Fruit fly (Drosophila melanogaster): ENCODE measurements around the gene DCX-EMAP.

The DCX-EMAP gene

dm6 chr3L:14956288-14957032, 52.9 kb downstream of the DCX-EMAP start (continued):
- TF ChIP-seq vvl (GFP tag; IDR thresholded peaks at IDR 0.05) (no peak), sc (optimal IDR thresholded peaks at IDR 0.05) (no peak), sc (GFP tag; optimal IDR thresholded peaks at IDR 0.05) (peak; percentile 57), CG7271 (tag; optimal IDR thresholded peaks at IDR 0.05) (peak; percentile 92)

- TF ChIP-seq grn (GFP tag; optimal IDR thresholded peaks at IDR 0.05) (peak; percentile 75), CG11723 (GFP tag; optimal IDR thresholded peaks at IDR 0.05) (no peak), D (optimal IDR thresholded peaks at IDR 0.05) (peak; percentile 23), D (GFP tag; optimal IDR thresholded peaks at IDR 0.05) (no peak), Hmx (GFP tag; optimal IDR thresholded peaks at IDR 0.05) (no peak), Ets65A (GFP tag) (peak; percentile 18), pho (GFP tag; optimal IDR thresholded peaks at IDR 0.05) (no peak), CG15479 (GFP tag; optimal IDR thresholded peaks at IDR 0.05) (peak; percentile 94), CG34224 (GFP tag; IDR thresholded peaks at IDR 0.05; ENCODE audit: partially characterized antibody) (no peak), Ada2b (GFP tag; IDR thresholded peaks at IDR 0.05) (no peak), vnd (GFP tag; IDR thresholded peaks at IDR 0.05; ENCODE audit: partially characterized antibody) (no peak)
These were observed 53.4 kb downstream of the DCX-EMAP start for dm6 chr3L:14957033-14957328.

- TF ChIP-seq tll (GFP tag; optimal IDR thresholded peaks at IDR 0.05) (peak in 1 of 2 experiments; percentile 71), Xrp1 (GFP tag; IDR thresholded peaks at IDR 0.05) (peak; percentile 33; the same call in 1 of the 2 replicates), twi (tag; optimal IDR thresholded peaks at IDR 0.05) (peak; percentile 67), odd (GFP tag; optimal IDR thresholded peaks at IDR 0.05) (peak; percentile 44), grn (GFP tag; optimal IDR thresholded peaks at IDR 0.05) (peak; percentile 28), danr (GFP tag; IDR thresholded peaks at IDR 0.05) (no peak), en (GFP tag; optimal IDR thresholded peaks at IDR 0.05) (no peak), pros (GFP tag; optimal IDR thresholded peaks at IDR 0.05) (peak; percentile 82), kni (GFP tag; optimal IDR thresholded peaks at IDR 0.05) (peak; percentile 73), CG15479 (GFP tag; optimal IDR thresholded peaks at IDR 0.05) (peak; percentile 81), D (optimal IDR thresholded peaks at IDR 0.05) (peak; percentile 91), D (GFP tag; optimal IDR thresholded peaks at IDR 0.05) (no peak), lov (optimal IDR thresholded peaks at IDR 0.05) (no peak), lov (GFP tag; IDR thresholded peaks at IDR 0.05) (peak; percentile 57; the same call in 1 of the 3 replicates), Hr51 (GFP tag; optimal IDR thresholded peaks at IDR 0.05) (no peak), insv (GFP tag; optimal IDR thresholded peaks at IDR 0.05) (peak in 1 of 2 experiments; percentile 77), zen (tag; optimal IDR thresholded peaks at IDR 0.05) (peak; percentile 74), CG2199 (GFP tag; IDR thresholded peaks at IDR 0.05) (peak; percentile 79; the same call in 2 of the 3 replicates), chm (GFP tag; IDR thresholded peaks at IDR 0.05) (peak; percentile 49; the same call in 1 of the 2 replicates), CG4617 (GFP tag; optimal IDR thresholded peaks at IDR 0.05; ENCODE audit: borderline replicate concordance) (no peak)
These were observed 55.2 kb downstream of the DCX-EMAP start for dm6 chr3L:14958613-14959327.

DNA sequence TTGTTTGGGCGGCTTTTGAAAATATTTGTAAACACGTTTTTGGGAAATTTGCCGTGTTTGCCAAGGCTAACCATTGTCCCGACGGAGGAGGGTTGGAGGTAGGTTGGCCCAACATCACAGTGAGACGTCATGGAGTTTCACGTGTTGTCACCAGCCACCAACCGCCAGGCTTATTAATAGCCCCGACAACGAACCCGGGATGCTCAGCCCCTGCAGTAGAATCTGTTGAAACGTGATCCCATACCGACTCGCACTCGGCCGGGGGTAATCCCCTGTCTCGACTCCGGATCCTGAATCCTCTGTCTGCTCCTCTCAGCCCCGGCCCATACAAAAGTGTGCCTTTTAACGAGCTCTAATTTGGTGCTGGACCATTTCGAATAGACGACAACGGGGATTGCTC, 56.9 kb downstream of the DCX-EMAP start:
- peak; percentile 27 for TF ChIP-seq oc (tag; optimal IDR thresholded peaks at IDR 0.05)
- peak; percentile 95 for TF ChIP-seq twi (tag; optimal IDR thresholded peaks at IDR 0.05)
- no peak for TF ChIP-seq CG3995 (GFP tag; optimal IDR thresholded peaks at IDR 0.05)
- TF ChIP-seq Six4 (GFP tag; optimal IDR thresholded peaks at IDR 0.05), result peak; percentile 21
- no peak for TF ChIP-seq CG4282 (GFP tag; optimal IDR thresholded peaks at IDR 0.05)
- TF ChIP-seq tll (GFP tag; optimal IDR thresholded peaks at IDR 0.05), result peak in 1 of 2 experiments; percentile 10
- TF ChIP-seq odd (GFP tag; optimal IDR thresholded peaks at IDR 0.05), result peak; percentile 19
- no peak for TF ChIP-seq HLHmδ (GFP tag; optimal IDR thresholded peaks at IDR 0.05)
- peak; percentile 71; the same call in 1 of the 3 replicates for TF ChIP-seq CG2199 (GFP tag; IDR thresholded peaks at IDR 0.05)
- TF ChIP-seq zen (tag; optimal IDR thresholded peaks at IDR 0.05), result peak; percentile 89
- no peak for TF ChIP-seq bsh (GFP tag; optimal IDR thresholded peaks at IDR 0.05)
- TF ChIP-seq Kr (GFP tag; optimal IDR thresholded peaks at IDR 0.05), result peak; percentile 5
- no peak for TF ChIP-seq CG15011 (GFP tag; optimal IDR thresholded peaks at IDR 0.05)
- no peak for TF ChIP-seq CG10543 (GFP tag; optimal IDR thresholded peaks at IDR 0.05)
- no peak for TF ChIP-seq ftz-f1 (GFP tag; optimal IDR thresholded peaks at IDR 0.05)
- TF ChIP-seq crol (GFP tag; IDR thresholded peaks at IDR 0.05), result peak; percentile 53; the same call in 1 of the 2 replicates
- TF ChIP-seq abd-A (tag; optimal IDR thresholded peaks at IDR 0.05), result no peak
- no peak for TF ChIP-seq dm (GFP tag; optimal IDR thresholded peaks at IDR 0.05)
